Worm (Caenorhabditis elegans): ENCODE data around the gene srw-33.

srw-33 gene

DNA sequence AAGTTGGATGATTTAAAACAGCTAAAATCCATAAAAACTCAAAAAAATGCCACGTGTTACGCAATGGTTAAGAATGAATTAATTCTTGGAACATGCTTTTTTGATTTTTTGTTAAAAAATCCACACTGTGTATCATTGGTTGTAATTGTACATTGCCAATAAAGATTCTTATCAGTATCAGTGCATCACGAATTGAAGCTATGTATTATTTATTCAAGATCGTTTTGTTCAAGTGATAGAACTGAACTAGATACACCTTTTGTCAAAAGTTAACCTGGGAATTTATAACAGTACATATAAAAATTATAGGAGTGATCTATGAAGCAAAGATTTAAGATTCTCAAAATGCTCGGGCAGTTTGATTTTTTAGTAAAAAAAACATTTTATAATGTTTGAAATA is 16.7 kb downstream of the srw-33 start:
- no peak for TF ChIP-seq ref-1 (GFP tag; conservative IDR thresholded peaks at IDR 0.05)
- TF ChIP-seq tab-1 (GFP tag; IDR thresholded peaks at IDR 0.05), result no peak
- TF ChIP-seq ztf-23 (GFP tag; IDR thresholded peaks at IDR 0.05), result no peak
- no peak for TF ChIP-seq T22C8.4 (GFP tag; IDR thresholded peaks at IDR 0.05)
- no peak for TF ChIP-seq cog-1 (tag; optimal IDR thresholded peaks at IDR 0.05)
- TF ChIP-seq klf-2 (GFP tag; conservative IDR thresholded peaks at IDR 0.05), result no peak
- no peak for TF ChIP-seq flt-1 (GFP tag; IDR thresholded peaks at IDR 0.05)
- TF ChIP-seq ztf-29 (GFP tag; IDR thresholded peaks at IDR 0.05), result no peak
- TF ChIP-seq med-1 (GFP tag; optimal IDR thresholded peaks at IDR 0.05; ENCODE audit: insufficient read depth), result no peak

- TF ChIP-seq T22C8.4 (GFP tag; IDR thresholded peaks at IDR 0.05), result no peak
- TF ChIP-seq ref-1 (GFP tag; conservative IDR thresholded peaks at IDR 0.05), result no peak
Measured at ce11 chrV:15432457-15432856, 18.9 kb downstream of the srw-33 start, which contains the start of gene T26H5.8. T26H5.8 (minus strand) TSS chrV:15432726.

DNA sequence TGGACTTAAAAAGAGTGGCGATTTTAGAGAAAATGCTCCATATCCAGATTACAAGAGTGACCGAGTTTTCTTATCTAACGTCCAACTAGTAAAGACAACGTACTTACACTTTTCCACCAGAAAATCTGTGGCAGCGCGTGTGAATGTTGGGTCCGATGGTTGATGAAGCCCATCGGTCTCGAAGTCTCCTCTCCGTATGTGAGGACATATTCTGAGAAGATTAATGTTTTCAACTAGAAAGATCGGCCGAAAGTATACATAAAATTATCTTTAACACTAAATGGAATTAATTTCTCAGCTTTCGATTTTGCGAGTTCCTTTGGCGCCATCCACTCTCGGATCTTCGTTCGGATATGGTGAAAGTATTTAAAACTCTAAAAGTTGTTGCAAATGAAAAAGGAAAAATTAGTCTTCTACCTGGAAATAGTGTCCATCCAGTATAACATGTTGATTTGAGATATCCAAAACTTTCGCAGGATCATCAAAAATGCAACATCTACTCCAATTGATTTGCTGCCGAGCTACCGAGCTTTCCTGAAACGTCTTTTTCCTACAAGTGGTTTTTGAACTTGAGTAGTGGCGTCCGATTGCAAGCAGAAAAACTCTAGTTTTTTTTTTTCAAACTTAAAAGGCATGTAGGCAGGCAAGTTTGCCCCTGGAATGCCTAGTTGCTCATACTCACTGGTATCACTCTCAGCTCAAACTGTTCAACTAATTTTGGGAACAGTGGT is 19.8 kb downstream of the srw-33 start:
- TF ChIP-seq ztf-23 (GFP tag; IDR thresholded peaks at IDR 0.05), result no peak
- no peak for TF ChIP-seq med-1 (GFP tag; optimal IDR thresholded peaks at IDR 0.05; ENCODE audit: insufficient read depth)
- no peak for TF ChIP-seq tab-1 (GFP tag; IDR thresholded peaks at IDR 0.05)
- no peak for TF ChIP-seq ztf-29 (GFP tag; IDR thresholded peaks at IDR 0.05)
- TF ChIP-seq ref-1 (GFP tag; conservative IDR thresholded peaks at IDR 0.05), result no peak
- TF ChIP-seq cog-1 (tag; optimal IDR thresholded peaks at IDR 0.05), result no peak
- TF ChIP-seq flt-1 (GFP tag; IDR thresholded peaks at IDR 0.05), result no peak
- no peak for TF ChIP-seq klf-2 (GFP tag; conservative IDR thresholded peaks at IDR 0.05)
- TF ChIP-seq T22C8.4 (GFP tag; IDR thresholded peaks at IDR 0.05), result no peak

DNA sequence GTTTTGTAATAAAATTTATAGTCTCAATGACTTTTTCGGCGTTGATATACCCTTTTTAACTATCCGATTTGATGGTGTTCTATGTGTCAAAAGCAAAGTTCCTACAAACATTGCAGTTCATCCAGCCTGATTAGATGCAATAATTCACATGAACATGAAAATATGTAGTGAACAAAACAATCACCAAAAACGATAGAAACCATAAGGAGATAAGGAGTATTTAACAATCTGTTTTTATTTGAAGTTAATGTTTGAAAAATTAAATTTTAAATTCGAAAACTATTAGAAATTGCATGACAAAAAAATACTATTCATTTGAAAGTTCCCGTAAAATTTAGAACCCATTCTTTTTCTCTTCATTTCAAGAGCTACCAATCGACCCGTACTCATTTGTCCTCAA is 24.4 kb downstream of the srw-33 start, which contains the start of gene fbxa-209:
Gene fbxa-209, minus strand, starts transcription at position 101 of the 400 bp plus-strand sequence.
- TF ChIP-seq ref-1 (GFP tag; conservative IDR thresholded peaks at IDR 0.05), result no peak
- no peak for TF ChIP-seq flt-1 (GFP tag; IDR thresholded peaks at IDR 0.05)
- TF ChIP-seq tab-1 (GFP tag; IDR thresholded peaks at IDR 0.05), result no peak
- no peak for TF ChIP-seq klf-2 (GFP tag; conservative IDR thresholded peaks at IDR 0.05)
- no peak for TF ChIP-seq cog-1 (tag; optimal IDR thresholded peaks at IDR 0.05)
- TF ChIP-seq T22C8.4 (GFP tag; IDR thresholded peaks at IDR 0.05), result no peak
- no peak for TF ChIP-seq med-1 (GFP tag; optimal IDR thresholded peaks at IDR 0.05; ENCODE audit: insufficient read depth)
- TF ChIP-seq ztf-29 (GFP tag; IDR thresholded peaks at IDR 0.05), result no peak

DNA sequence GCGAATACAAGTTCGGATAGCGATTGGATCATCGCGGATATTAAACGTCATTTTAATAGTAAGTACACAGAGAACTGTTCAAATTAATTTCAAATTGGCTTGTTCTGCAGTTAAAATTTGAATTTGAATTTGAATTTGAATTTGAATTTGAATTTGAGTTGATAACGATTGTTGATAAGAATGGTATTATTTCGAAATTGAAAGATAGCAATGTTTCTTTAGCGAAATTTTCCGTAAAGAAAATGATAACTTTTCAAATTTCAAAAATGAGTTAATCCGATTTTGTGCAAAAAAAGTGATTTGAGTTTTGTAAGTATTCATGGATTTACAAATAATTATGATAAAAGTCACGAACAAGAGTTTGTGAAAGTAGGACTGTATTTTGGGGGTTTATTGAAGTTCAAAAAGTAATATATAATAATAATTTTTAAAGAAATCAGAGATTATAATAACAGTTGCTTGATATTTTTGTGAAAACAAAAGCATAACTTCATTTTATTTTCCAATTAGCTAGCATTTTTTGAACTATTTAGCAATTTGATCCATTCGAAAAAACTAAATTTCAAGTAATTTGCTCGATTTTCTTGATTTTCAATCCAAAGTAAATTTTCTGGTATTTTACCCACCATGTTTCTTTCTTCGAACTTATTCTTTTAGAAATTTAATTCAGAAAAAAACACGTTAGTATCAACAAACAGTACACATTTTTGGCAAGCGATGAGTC is 25.8 kb downstream of the srw-33 start, which contains the start of gene Y36E3A.2:
Gene Y36E3A.2, plus strand, starts transcription at position 674 of the 724 bp plus-strand sequence.
- no peak for TF ChIP-seq ref-1 (GFP tag; conservative IDR thresholded peaks at IDR 0.05)
- no peak for TF ChIP-seq ztf-29 (GFP tag; IDR thresholded peaks at IDR 0.05)
- no peak for TF ChIP-seq cog-1 (tag; optimal IDR thresholded peaks at IDR 0.05)
- no peak for TF ChIP-seq flt-1 (GFP tag; IDR thresholded peaks at IDR 0.05)
- TF ChIP-seq klf-2 (GFP tag; conservative IDR thresholded peaks at IDR 0.05), result no peak
- TF ChIP-seq T22C8.4 (GFP tag; IDR thresholded peaks at IDR 0.05), result no peak
- TF ChIP-seq med-1 (GFP tag; optimal IDR thresholded peaks at IDR 0.05; ENCODE audit: insufficient read depth), result no peak
- TF ChIP-seq tab-1 (GFP tag; IDR thresholded peaks at IDR 0.05), result no peak
- TF ChIP-seq ztf-23 (GFP tag; IDR thresholded peaks at IDR 0.05), result no peak

- no peak for TF ChIP-seq ref-1 (GFP tag; conservative IDR thresholded peaks at IDR 0.05)
- TF ChIP-seq med-1 (GFP tag; optimal IDR thresholded peaks at IDR 0.05; ENCODE audit: insufficient read depth), result no peak
- no peak for TF ChIP-seq flt-1 (GFP tag; IDR thresholded peaks at IDR 0.05)
Measured at ce11 chrV:15423601-15424000, 27.7 kb downstream of the srw-33 start, which contains the start of gene fbxa-104. fbxa-104 (minus strand) TSS chrV:15423683.

- no peak for TF ChIP-seq flt-1 (GFP tag; IDR thresholded peaks at IDR 0.05)
- TF ChIP-seq ref-1 (GFP tag; conservative IDR thresholded peaks at IDR 0.05), result no peak
- no peak for TF ChIP-seq cog-1 (tag; optimal IDR thresholded peaks at IDR 0.05)
- no peak for TF ChIP-seq klf-2 (GFP tag; conservative IDR thresholded peaks at IDR 0.05)
- TF ChIP-seq ztf-23 (GFP tag; IDR thresholded peaks at IDR 0.05), result no peak
- TF ChIP-seq med-1 (GFP tag; optimal IDR thresholded peaks at IDR 0.05; ENCODE audit: insufficient read depth), result no peak
- no peak for TF ChIP-seq ztf-29 (GFP tag; IDR thresholded peaks at IDR 0.05)
- no peak for TF ChIP-seq tab-1 (GFP tag; IDR thresholded peaks at IDR 0.05)
- no peak for TF ChIP-seq T22C8.4 (GFP tag; IDR thresholded peaks at IDR 0.05)
Measured at ce11 chrV:15417822-15418221, 33.5 kb downstream of the srw-33 start, which contains the start of gene T06E6.10. T06E6.10 (plus strand) TSS chrV:15418122.

ce11 chrV:15415951-15416350 is 35.4 kb downstream of the srw-33 start, which contains the start of gene srh-265:
srh-265 (plus strand) TSS chrV:15416251.
- TF ChIP-seq tab-1 (GFP tag; IDR thresholded peaks at IDR 0.05) (no peak), flt-1 (GFP tag; IDR thresholded peaks at IDR 0.05) (no peak)

DNA sequence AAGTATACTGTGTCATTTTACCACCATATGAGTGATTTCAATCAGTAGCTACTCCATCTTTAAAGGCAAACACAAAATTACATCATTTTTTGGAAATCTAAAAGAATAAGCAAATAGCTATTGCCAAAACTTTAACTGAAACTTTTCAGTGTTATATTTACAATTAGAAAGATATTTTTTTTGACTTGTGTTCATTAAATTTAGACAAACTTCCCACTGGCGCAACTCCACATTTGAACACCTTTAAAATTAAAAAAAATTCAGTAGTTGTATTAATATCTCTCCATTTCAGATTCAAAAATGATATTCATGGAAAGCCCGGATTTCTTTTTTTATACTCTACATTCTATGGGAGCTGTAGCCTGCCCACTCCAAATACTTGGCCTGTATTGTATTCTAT is 37.5 kb downstream of the srw-33 start, which contains the start of gene srh-264:
Gene srh-264, plus strand, starts transcription at position 301 of the 400 bp plus-strand sequence.
- no peak for TF ChIP-seq klf-2 (GFP tag; conservative IDR thresholded peaks at IDR 0.05)
- no peak for TF ChIP-seq ztf-23 (GFP tag; IDR thresholded peaks at IDR 0.05)
- no peak for TF ChIP-seq flt-1 (GFP tag; IDR thresholded peaks at IDR 0.05)
- TF ChIP-seq ref-1 (GFP tag; conservative IDR thresholded peaks at IDR 0.05), result no peak
- no peak for TF ChIP-seq med-1 (GFP tag; optimal IDR thresholded peaks at IDR 0.05; ENCODE audit: insufficient read depth)
- no peak for TF ChIP-seq ztf-29 (GFP tag; IDR thresholded peaks at IDR 0.05)
- no peak for TF ChIP-seq cog-1 (tag; optimal IDR thresholded peaks at IDR 0.05)
- TF ChIP-seq T22C8.4 (GFP tag; IDR thresholded peaks at IDR 0.05), result no peak
- TF ChIP-seq tab-1 (GFP tag; IDR thresholded peaks at IDR 0.05), result no peak

Data from whole organism, midembryonic.